Fruit fly (Drosophila melanogaster): Measurements from ENCODE around the gene CG6041.

- TF ChIP-seq CG9705 (GFP tag; optimal IDR thresholded peaks at IDR 0.05), result no peak
- TF ChIP-seq Sp1 (GFP tag; optimal IDR thresholded peaks at IDR 0.05), result no peak
- no peak for TF ChIP-seq ey (GFP tag; optimal IDR thresholded peaks at IDR 0.05)
- no peak for TF ChIP-seq brk (GFP tag; optimal IDR thresholded peaks at IDR 0.05)
- no peak for TF ChIP-seq br (GFP tag; optimal IDR thresholded peaks at IDR 0.05)
- no peak for TF ChIP-seq Vsx2 (GFP tag; optimal IDR thresholded peaks at IDR 0.05; ENCODE audit: partially characterized antibody)
These were observed 22.7 kb downstream of the CG6041 start for dm6 chrX:5970666-5971057.

Data from whole organism, wandering third instar larva.